Worm (Caenorhabditis elegans) whole organism, L4/young adult: ENCODE results near the gene nhr-105.

Experiments
- W03F9.2 ChIP-seq: fragments of 150-350 bp; optimal IDR thresholded peaks from 2 replicates; lab custom pipeline; 2014; ENCODE audit warnings: missing biosample characterization, missing genetic modification characterization
- dao-5 ChIP-seq: sonication (generic microtip); optimal IDR thresholded peaks from 2 replicates; lab custom pipeline; 2016; ENCODE audit warnings: missing genotype, missing genetic modification characterization, moderate library complexity, missing compliant biosample characterization
- him-1 ChIP-seq: sonication (generic microtip); optimal IDR thresholded peaks from 2 replicates; lab custom pipeline; 2016; ENCODE audit warnings: missing genotype, missing genetic modification reagents, missing genetic modification characterization, missing compliant biosample characterization

nhr-105 gene

ce11 chrIV:7046641-7047361, 3.2 kb upstream of the nhr-105 start:
- TF ChIP-seq W03F9.2 (no peak), him-1 (tag; lab: Kevin White, UChicago) (no peak), dao-5 (tag; lab: Kevin White, UChicago) (no peak)

- TF ChIP-seq W03F9.2 (no peak), dao-5 (tag; lab: Kevin White, UChicago) (no peak), him-1 (tag; lab: Kevin White, UChicago) (no peak)
Measured at ce11 chrIV:7047762-7048178, 2.2 kb upstream of the nhr-105 start.

ce11 chrIV:7048637-7049245, 1.2 kb upstream of the nhr-105 start:
- TF ChIP-seq dao-5 (tag; lab: Kevin White, UChicago) (no peak), W03F9.2 (no peak), him-1 (tag; lab: Kevin White, UChicago) (no peak)

- TF ChIP-seq him-1 (tag; lab: Kevin White, UChicago) (no peak), W03F9.2 (no peak)
Measured at ce11 chrIV:7051515-7051914, 1.6 kb downstream of the nhr-105 start.

ce11 chrIV:7052135-7052534, 2.2 kb downstream of the nhr-105 start:
- TF ChIP-seq him-1 (tag; lab: Kevin White, UChicago) (no peak), W03F9.2 (no peak), dao-5 (tag; lab: Kevin White, UChicago) (no peak)

ce11 chrIV:7057677-7058076, 7.7 kb downstream of the nhr-105 start, which contains the start of gene srx-50:
srx-50 (plus strand) TSS chrIV:7057977.
- TF ChIP-seq him-1 (tag; lab: Kevin White, UChicago): no peak
- TF ChIP-seq dao-5 (tag; lab: Kevin White, UChicago): no peak
- no peak for TF ChIP-seq W03F9.2

ce11 chrIV:7062697-7063096, 12.7 kb downstream of the nhr-105 start:
- TF ChIP-seq W03F9.2 (no peak), him-1 (tag; lab: Kevin White, UChicago) (no peak), dao-5 (tag; lab: Kevin White, UChicago) (no peak)

ce11 chrIV:7065022-7065421, 15.1 kb downstream of the nhr-105 start, which contains the start of gene Y43B11AL.1:
Y43B11AL.1 (plus strand) TSS chrIV:7065322.
- no peak for TF ChIP-seq W03F9.2
- no peak for TF ChIP-seq him-1 (tag; lab: Kevin White, UChicago)
- no peak for TF ChIP-seq dao-5 (tag; lab: Kevin White, UChicago)

ce11 chrIV:7067446-7067845, 17.5 kb downstream of the nhr-105 start:
- TF ChIP-seq W03F9.2 (no peak), dao-5 (tag; lab: Kevin White, UChicago) (no peak), him-1 (tag; lab: Kevin White, UChicago) (no peak)

ce11 chrIV:7072110-7072509, 22.2 kb downstream of the nhr-105 start, which contains the start of gene srg-48:
srg-48 (plus strand) TSS chrIV:7072410.
- TF ChIP-seq W03F9.2 (no peak), dao-5 (tag; lab: Kevin White, UChicago) (no peak), him-1 (tag; lab: Kevin White, UChicago) (no peak)

- TF ChIP-seq W03F9.2: no peak
- no peak for TF ChIP-seq him-1 (tag; lab: Kevin White, UChicago)
- TF ChIP-seq dao-5 (tag; lab: Kevin White, UChicago): no peak
Measured at ce11 chrIV:7075063-7075462, 25.1 kb downstream of the nhr-105 start, which contains the start of gene srg-50. srg-50 (minus strand) TSS chrIV:7075163.

- TF ChIP-seq dao-5 (tag; lab: Kevin White, UChicago): no peak
- TF ChIP-seq W03F9.2: no peak
- TF ChIP-seq him-1 (tag; lab: Kevin White, UChicago): no peak
Measured at ce11 chrIV:7081214-7081613, 31.3 kb downstream of the nhr-105 start, which contains the start of gene Y43B11AR.1. Y43B11AR.1 (plus strand) TSS chrIV:7081514.

- TF ChIP-seq W03F9.2: peak; percentile 3
- no peak for TF ChIP-seq him-1 (tag; lab: Kevin White, UChicago)
- TF ChIP-seq dao-5 (tag; lab: Kevin White, UChicago): peak; percentile 62
Measured at ce11 chrIV:7083382-7083784, 33.4 kb downstream of the nhr-105 start, which contains the start of gene Y43B11AR.3. Y43B11AR.3 (minus strand) TSS chrIV:7083716.

ce11 chrIV:7083976-7084375, 34.0 kb downstream of the nhr-105 start:
- TF ChIP-seq W03F9.2: no peak
- TF ChIP-seq dao-5 (tag; lab: Kevin White, UChicago): no peak
- TF ChIP-seq him-1 (tag; lab: Kevin White, UChicago): no peak
